Worm (Caenorhabditis elegans) whole organism, L3 larva: Measurements from ENCODE around the gene F47B8.8.

Experiments used
- R02D3.7 ChIP-seq: fragments of 150-350 bp; optimal IDR thresholded peaks from 2 replicates; lab custom pipeline; 2014; ENCODE audit warnings: missing biosample characterization, missing genetic modification characterization
- ZK546.5 ChIP-seq: sonication (generic microtip); optimal IDR thresholded peaks from 2 replicates; lab custom pipeline; 2017; ENCODE audit warnings: missing biosample characterization, missing genetic modification characterization
- aly-2 ChIP-seq: fragments of 150-350 bp; optimal IDR thresholded peaks from 2 replicates; lab custom pipeline; 2014; ENCODE audit warnings: missing biosample characterization, missing genetic modification characterization
- ama-1 ChIP-seq: fragments of 150-350 bp; optimal IDR thresholded peaks from 2 replicates; lab custom pipeline; 2018
- ceh-16 ChIP-seq: sonication (generic microtip); optimal IDR thresholded peaks from 2 replicates; lab custom pipeline; 2017; ENCODE audit warnings: missing biosample characterization, missing genetic modification characterization
- ceh-28 ChIP-seq: fragments of 150-350 bp; optimal IDR thresholded peaks from 2 replicates; lab custom pipeline; 2014; ENCODE audit warnings: missing biosample characterization, missing genetic modification reagents, missing genetic modification characterization
- ceh-82 ChIP-seq: fragments of 150-350 bp; optimal IDR thresholded peaks from 2 replicates; lab custom pipeline; 2014; ENCODE audit warnings: missing biosample characterization, missing genetic modification characterization
- ceh-9 ChIP-seq: sonication (generic microtip); optimal IDR thresholded peaks from 2 replicates; lab custom pipeline; 2018; ENCODE audit warnings: missing biosample characterization, missing genetic modification characterization
- daf-12 ChIP-seq: fragments of 150-350 bp; optimal IDR thresholded peaks from 2 replicates; lab custom pipeline; 2014; ENCODE audit warnings: missing biosample characterization, missing genetic modification reagents, missing genetic modification characterization
- egl-27 ChIP-seq: sonication (generic microtip); optimal IDR thresholded peaks from 4 replicates; lab custom pipeline; 2017; ENCODE audit warnings: missing biosample characterization, missing genetic modification reagents, missing genetic modification characterization
- egl-5 ChIP-seq: fragments of 150-350 bp; optimal IDR thresholded peaks from 2 replicates; lab custom pipeline; 2017; ENCODE audit warnings: missing biosample characterization, missing genetic modification reagents, missing genetic modification characterization, inconsistent platforms
- elt-1 ChIP-seq: fragments of 150-350 bp; optimal IDR thresholded peaks from 2 replicates; lab custom pipeline; 2014; ENCODE audit warnings: missing biosample characterization, missing genetic modification characterization
- elt-2 ChIP-seq: sonication (generic microtip); optimal IDR thresholded peaks from 2 replicates; lab custom pipeline; 2016; ENCODE audit warnings: missing genetic modification reagents, mild to moderate bottlenecking, missing genetic modification characterization, missing compliant biosample characterization
- elt-3 ChIP-seq, 3 experiments: fragments of 150-350 bp in 1 of 3; sonication (generic microtip) in 2 of 3; optimal IDR thresholded peaks; 2 replicates in 2 of 3; 4 replicates in 1 of 3; lab custom pipeline; 2014 to 2017; ENCODE audit warnings: missing biosample characterization in 3 of 3, missing genetic modification characterization in 3 of 3
- eor-1 ChIP-seq, 2 experiments: fragments of 150-350 bp; optimal IDR thresholded peaks; 2 replicates each; lab custom pipeline; 2014 to 2018; ENCODE audit warnings: missing biosample characterization in 2 of 2, missing genetic modification characterization in 2 of 2
- fkh-10 ChIP-seq: sonication (generic microtip); optimal IDR thresholded peaks from 2 replicates; lab custom pipeline; 2017; ENCODE audit warnings: missing biosample characterization, missing genetic modification reagents, missing genetic modification characterization
- fkh-2 ChIP-seq: fragments of 150-350 bp; optimal IDR thresholded peaks from 2 replicates; lab custom pipeline; 2014; ENCODE audit warnings: missing biosample characterization, missing genetic modification reagents, missing genetic modification characterization
- fos-1 ChIP-seq: fragments of 150-350 bp; optimal IDR thresholded peaks from 2 replicates; lab custom pipeline; 2014; ENCODE audit warnings: missing biosample characterization, missing genetic modification characterization
- hmg-11 ChIP-seq: sonication (generic microtip); optimal IDR thresholded peaks from 2 replicates; lab custom pipeline; 2016; ENCODE audit warnings: missing genetic modification characterization, missing compliant biosample characterization
- jun-1 ChIP-seq: fragments of 150-350 bp; optimal IDR thresholded peaks from 2 replicates; lab custom pipeline; 2014; ENCODE audit warnings: missing biosample characterization, missing genetic modification reagents, missing genetic modification characterization
- lin-15B ChIP-seq: fragments of 150-350 bp; optimal IDR thresholded peaks from 2 replicates; lab custom pipeline; 2014; ENCODE audit warnings: missing biosample characterization, missing genetic modification characterization
- lin-39 ChIP-seq: fragments of 150-350 bp; optimal IDR thresholded peaks from 2 replicates; lab custom pipeline; 2018; ENCODE audit warnings: missing biosample characterization, missing genetic modification reagents, missing genetic modification characterization
- lsy-12 ChIP-seq: sonication (generic microtip); optimal IDR thresholded peaks from 2 replicates; lab custom pipeline; 2016; ENCODE audit warnings: mild to moderate bottlenecking, missing genetic modification characterization, missing compliant biosample characterization
- mdl-1 ChIP-seq: fragments of 150-350 bp; optimal IDR thresholded peaks from 2 replicates; lab custom pipeline; 2014; ENCODE audit warnings: missing biosample characterization, missing genetic modification characterization
- mml-1 ChIP-seq: fragments of 150-350 bp; sonication (generic microtip); optimal IDR thresholded peaks from 3 replicates; lab custom pipeline; 2014; ENCODE audit warnings: missing biosample characterization, missing genetic modification characterization
- nfya-1 ChIP-seq: sonication (generic microtip); optimal IDR thresholded peaks from 2 replicates; lab custom pipeline; 2017; ENCODE audit warnings: missing genetic modification characterization, mild to moderate bottlenecking, missing compliant biosample characterization, antibody characterized with exemption, moderate library complexity; ENCODE audit not compliant: insufficient read depth
- nhr-11 ChIP-seq: fragments of 150-350 bp; optimal IDR thresholded peaks from 2 replicates; lab custom pipeline; 2014; ENCODE audit warnings: missing biosample characterization, missing genetic modification characterization
- nhr-12 ChIP-seq: fragments of 150-350 bp; optimal IDR thresholded peaks from 2 replicates; lab custom pipeline; 2014; ENCODE audit warnings: missing biosample characterization, missing genetic modification characterization
- nhr-23 ChIP-seq: fragments of 150-350 bp; optimal IDR thresholded peaks from 2 replicates; lab custom pipeline; 2014; ENCODE audit warnings: missing biosample characterization, missing genetic modification reagents, missing genetic modification characterization
- nhr-237 ChIP-seq: fragments of 150-350 bp; optimal IDR thresholded peaks from 2 replicates; lab custom pipeline; 2014; ENCODE audit warnings: missing biosample characterization, missing genetic modification characterization
- nhr-25 ChIP-seq: sonication (generic microtip); optimal IDR thresholded peaks from 2 replicates; lab custom pipeline; 2017; ENCODE audit warnings: missing biosample characterization, missing genetic modification characterization
- nhr-28 ChIP-seq: fragments of 150-350 bp; optimal IDR thresholded peaks from 2 replicates; lab custom pipeline; 2014; ENCODE audit warnings: missing biosample characterization, missing genetic modification characterization
- nhr-43 ChIP-seq: sonication (generic microtip); optimal IDR thresholded peaks from 2 replicates; lab custom pipeline; 2016; ENCODE audit warnings: mild to moderate bottlenecking, missing genetic modification characterization, missing compliant biosample characterization; ENCODE audit not compliant: poor library complexity, severe bottlenecking
- nhr-67 ChIP-seq: fragments of 150-350 bp; optimal IDR thresholded peaks from 2 replicates; lab custom pipeline; 2014; ENCODE audit warnings: missing biosample characterization, missing genetic modification characterization
- nhr-76 ChIP-seq: fragments of 150-350 bp; sonication (generic microtip); optimal IDR thresholded peaks from 5 replicates; lab custom pipeline; 2014; ENCODE audit warnings: missing biosample characterization, missing genetic modification characterization
- nhr-77 ChIP-seq: fragments of 150-350 bp; optimal IDR thresholded peaks from 2 replicates; lab custom pipeline; 2014; ENCODE audit warnings: missing biosample characterization, missing genetic modification characterization
- pha-4 ChIP-seq: fragments of 150-350 bp; optimal IDR thresholded peaks from 2 replicates; lab custom pipeline; 2014; ENCODE audit warnings: missing biosample characterization, missing genetic modification reagents, missing genetic modification characterization
- pqm-1 ChIP-seq: fragments of 150-350 bp; optimal IDR thresholded peaks from 2 replicates; lab custom pipeline; 2017; ENCODE audit warnings: missing biosample characterization, missing genetic modification characterization, inconsistent platforms
- sea-2 ChIP-seq: fragments of 150-350 bp; sonication (generic microtip); optimal IDR thresholded peaks from 4 replicates; lab custom pipeline; 2014; ENCODE audit warnings: missing biosample characterization, missing genetic modification reagents, missing genetic modification characterization
- skn-1 ChIP-seq: fragments of 150-350 bp; optimal IDR thresholded peaks from 2 replicates; lab custom pipeline; 2014; ENCODE audit warnings: missing biosample characterization, missing genetic modification characterization
- snpc-4 ChIP-seq: fragments of 150-350 bp; optimal IDR thresholded peaks from 2 replicates; lab custom pipeline; 2014; ENCODE audit warnings: missing biosample characterization, missing genetic modification characterization
- tbx-2 ChIP-seq: sonication (generic microtip); optimal IDR thresholded peaks from 2 replicates; lab custom pipeline; 2016; ENCODE audit warnings: mild to moderate bottlenecking, missing genetic modification characterization, missing compliant biosample characterization
- unc-39 ChIP-seq: sonication (generic microtip); optimal IDR thresholded peaks from 4 replicates; lab custom pipeline; 2017; ENCODE audit warnings: missing biosample characterization, missing genetic modification characterization
- unc-62 ChIP-seq: fragments of 150-350 bp; sonication (generic microtip); optimal IDR thresholded peaks from 4 replicates; lab custom pipeline; 2014; ENCODE audit warnings: missing biosample characterization, missing genetic modification reagents, missing genetic modification characterization
- zag-1 ChIP-seq: fragments of 150-350 bp; optimal IDR thresholded peaks from 2 replicates; lab custom pipeline; 2014; ENCODE audit warnings: missing biosample characterization, missing genetic modification characterization
- ztf-11 ChIP-seq: fragments of 150-350 bp; optimal IDR thresholded peaks from 2 replicates; lab custom pipeline; 2014; ENCODE audit warnings: missing biosample characterization, missing genetic modification characterization
- ztf-4 ChIP-seq: fragments of 150-350 bp; optimal IDR thresholded peaks from 2 replicates; lab custom pipeline; 2014; ENCODE audit warnings: missing biosample characterization, missing genetic modification characterization

The F47B8.8 gene

ce11 chrV:14368272-14369052 is 36.9 kb downstream of the F47B8.8 start:
- peak; percentile 56 for TF ChIP-seq egl-5 (tag; lab: Kevin White, UChicago)
- no peak for TF ChIP-seq elt-1 (tag; lab: Kevin White, UChicago)
- no peak for TF ChIP-seq ceh-82
- no peak for TF ChIP-seq fkh-2 (tag; lab: Kevin White, UChicago)
- TF ChIP-seq hmg-11 (tag; lab: Kevin White, UChicago), result peak; percentile 95
- TF ChIP-seq fkh-10, result no peak
- TF ChIP-seq skn-1, result no peak
- peak; percentile 24 for TF ChIP-seq lsy-12
- no peak for TF ChIP-seq mml-1 (tag; lab: Kevin White, UChicago)
- no peak for TF ChIP-seq fos-1 (tag; lab: Kevin White, UChicago)
- peak; percentile 77 for TF ChIP-seq nhr-25 (tag; lab: Kevin White, UChicago)
- TF ChIP-seq jun-1 (tag; lab: Kevin White, UChicago), result peak; percentile 11
- TF ChIP-seq R02D3.7 (tag; lab: Kevin White, UChicago), result no peak
- no peak for TF ChIP-seq nhr-28
- peak; percentile 89 for TF ChIP-seq nhr-23 (tag; lab: Kevin White, UChicago)
- TF ChIP-seq nhr-67 (tag; lab: Kevin White, UChicago), result no peak
- TF ChIP-seq ama-1 (lab: Kevin White, UChicago), result no peak
- TF ChIP-seq ztf-4, result peak; percentile 29
- no peak for TF ChIP-seq ceh-28 (tag; lab: Kevin White, UChicago)
- peak; percentile 57 for TF ChIP-seq unc-62 (GFP tag; lab: Kevin White, UChicago)
- no peak for TF ChIP-seq lin-15B (tag; lab: Kevin White, UChicago)
- no peak for TF ChIP-seq elt-3 (tag; optimal IDR thresholded peaks at IDR 0.05; lab: Kevin White, UChicago)
- no peak for TF ChIP-seq sea-2 (GFP tag; lab: Kevin White, UChicago)
- TF ChIP-seq nhr-76 (tag; lab: Kevin White, UChicago), result no peak
- peak; percentile 49 for TF ChIP-seq snpc-4 (tag; lab: Kevin White, UChicago)
- no peak for TF ChIP-seq ceh-9
- TF ChIP-seq egl-27, result no peak
- TF ChIP-seq elt-2 (tag; lab: Kevin White, UChicago), result peak; percentile 73
- TF ChIP-seq pqm-1 (tag; lab: Kevin White, UChicago), result peak; percentile 96
- TF ChIP-seq zag-1 (tag; lab: Kevin White, UChicago), result no peak
- TF ChIP-seq nhr-237 (tag; lab: Kevin White, UChicago), result no peak
- no peak for TF ChIP-seq nhr-77
- no peak for TF ChIP-seq aly-2
- peak; percentile 6 for TF ChIP-seq tbx-2
- no peak for TF ChIP-seq nhr-12 (tag; lab: Kevin White, UChicago)
- TF ChIP-seq eor-1 (tag; optimal IDR thresholded peaks at IDR 0.05; lab: Kevin White, UChicago), result no peak
- peak; percentile 81 for TF ChIP-seq daf-12 (tag; lab: Kevin White, UChicago)
- TF ChIP-seq ztf-11 (tag; lab: Kevin White, UChicago), result peak; percentile 1
- peak; percentile 53 for TF ChIP-seq pha-4
- TF ChIP-seq ZK546.5 (tag; lab: Kevin White, UChicago), result no peak
- peak; percentile 52 for TF ChIP-seq nhr-43 (tag; lab: Kevin White, UChicago)
- peak; percentile 81 for TF ChIP-seq nfya-1 (tag; lab: Kevin White, UChicago)
- no peak for TF ChIP-seq mdl-1 (tag; lab: Kevin White, UChicago)
- no peak for TF ChIP-seq unc-39
- TF ChIP-seq ceh-16, result no peak
- no peak for TF ChIP-seq nhr-11
- no peak for TF ChIP-seq lin-39 (tag; lab: Kevin White, UChicago)
